Fruit fly (Drosophila melanogaster): Measurements from ENCODE around the gene Tmem43.

Gene Tmem43

DNA sequence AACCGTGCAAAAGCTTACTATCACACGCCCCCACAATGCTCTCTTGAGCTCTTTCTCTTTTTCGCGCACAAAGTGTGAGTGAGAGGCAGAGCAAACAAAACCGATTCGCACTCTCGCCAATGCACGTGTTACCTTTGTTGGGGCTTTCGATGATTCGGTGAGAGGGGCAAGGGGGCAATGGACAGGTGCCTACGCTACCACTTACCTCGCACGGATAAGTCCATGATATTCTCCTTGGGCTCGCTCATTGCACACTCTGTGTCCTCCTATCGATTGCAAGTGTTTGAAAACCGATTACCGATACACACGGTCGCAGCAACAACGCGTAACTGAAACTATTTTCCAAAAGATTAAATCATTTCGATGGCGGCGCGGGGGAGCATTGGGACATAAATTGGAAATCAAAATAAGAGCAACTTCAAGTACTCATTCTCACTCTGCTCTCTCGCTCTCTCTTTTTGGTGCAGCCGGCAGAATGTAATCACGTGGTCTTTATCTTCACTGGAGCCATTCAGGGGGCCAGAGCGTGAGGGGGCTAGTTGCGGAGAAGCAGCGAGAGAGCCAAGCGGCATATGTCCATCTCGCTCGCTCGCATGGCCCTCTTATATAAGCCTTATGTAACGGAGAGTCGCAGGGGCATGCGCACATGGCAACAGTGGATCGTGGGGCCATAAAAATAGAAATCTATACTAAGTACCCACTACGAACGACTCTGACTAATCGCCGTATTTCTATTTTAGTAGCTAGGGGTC, 47.7 kb downstream of the Tmem43 start, which contains the start of gene Pdp1 (continued):
- TF ChIP-seq vnd (GFP tag; IDR thresholded peaks at IDR 0.05; ENCODE audit: partially characterized antibody) (peak; percentile 49; the same call in 1 of the 3 replicates), rib (GFP tag; IDR thresholded peaks at IDR 0.05) (no peak), Hr78 (GFP tag; optimal IDR thresholded peaks at IDR 0.05) (peak in 1 of 2 experiments; percentile 68), NfI (GFP tag; optimal IDR thresholded peaks at IDR 0.05) (peak; percentile 6), br (optimal IDR thresholded peaks at IDR 0.05) (no peak), gcm (GFP tag; optimal IDR thresholded peaks at IDR 0.05) (peak; percentile 58), ci (GFP tag; IDR thresholded peaks at IDR 0.05) (peak; percentile 66), CG4328 (GFP tag; optimal IDR thresholded peaks at IDR 0.05) (no peak), dmrt99B (tag; optimal IDR thresholded peaks at IDR 0.05) (peak; percentile 35), hb (GFP tag; IDR thresholded peaks at IDR 0.05; ENCODE audit: partially characterized antibody) (no peak), CG17802 (tag; optimal IDR thresholded peaks at IDR 0.05) (no peak), CG6765 (GFP tag; optimal IDR thresholded peaks at IDR 0.05) (peak; percentile 23), hbn (GFP tag; IDR thresholded peaks at IDR 0.05; ENCODE audit: partially characterized antibody) (peak; percentile 54; the same call in 1 of the 2 replicates), da (GFP tag; optimal IDR thresholded peaks at IDR 0.05) (no peak), lola (GFP tag; optimal IDR thresholded peaks at IDR 0.05) (no peak), Xrp1 (GFP tag; IDR thresholded peaks at IDR 0.05) (peak; percentile 31; the same call in 1 of the 2 replicates), Dref (GFP tag; IDR thresholded peaks at IDR 0.05) (peak; percentile 50), CG6791 (GFP tag; IDR thresholded peaks at IDR 0.05; ENCODE audit: partially characterized antibody) (peak; percentile 65; the same call in 1 of the 3 replicates), CG2678 (tag; optimal IDR thresholded peaks at IDR 0.05) (peak; percentile 24), Dek (tag; optimal IDR thresholded peaks at IDR 0.05) (peak; percentile 23), Drgx (GFP tag; IDR thresholded peaks at IDR 0.05) (peak; percentile 65), CG10543 (GFP tag; optimal IDR thresholded peaks at IDR 0.05) (peak; percentile 81), nerfin-2 (GFP tag; IDR thresholded peaks at IDR 0.05; ENCODE audit: partially characterized antibody) (0 out of 2 replicates have a peak, but pooled peaks have one; percentile 50), CG2116 (GFP tag; optimal IDR thresholded peaks at IDR 0.05) (peak; percentile 86), pros (GFP tag; optimal IDR thresholded peaks at IDR 0.05) (peak; percentile 65), Taf1 (GFP tag; IDR thresholded peaks at IDR 0.05) (no peak), Hmx (GFP tag; optimal IDR thresholded peaks at IDR 0.05) (no peak), Adf1 (GFP tag; IDR thresholded peaks at IDR 0.05) (peak; percentile 80), CG12071 (GFP tag; optimal IDR thresholded peaks at IDR 0.05) (peak; percentile 54), CG13424 (tag; optimal IDR thresholded peaks at IDR 0.05) (peak; percentile 17), gsb (GFP tag; IDR thresholded peaks at IDR 0.05) (no peak), yki (optimal IDR thresholded peaks at IDR 0.05) (peak; percentile 60), NK7.1 (GFP tag; optimal IDR thresholded peaks at IDR 0.05) (no peak), CG34224 (GFP tag; IDR thresholded peaks at IDR 0.05; ENCODE audit: partially characterized antibody) (peak; percentile 35; the same call in 1 of the 3 replicates), Hey (tag; optimal IDR thresholded peaks at IDR 0.05) (peak; percentile 98), CG18476 (GFP tag; optimal IDR thresholded peaks at IDR 0.05) (no peak), sna (GFP tag; IDR thresholded peaks at IDR 0.05; ENCODE audit: partially characterized antibody) (peak; percentile 50; the same call in 1 of the 2 replicates), Dp (GFP tag; optimal IDR thresholded peaks at IDR 0.05) (peak; percentile 10), Med (GFP tag) (peak; percentile 85), bbx (GFP tag; IDR thresholded peaks at IDR 0.05; ENCODE audit: partially characterized antibody) (peak; percentile 51), sens (GFP tag) (peak; percentile 63), CG32532 (GFP tag; IDR thresholded peaks at IDR 0.05) (peak; percentile 57), chinmo (GFP tag; IDR thresholded peaks at IDR 0.05; ENCODE audit: partially characterized antibody) (peak; percentile 99), CG3838 (GFP tag; optimal IDR thresholded peaks at IDR 0.05) (no peak), Fer1 (GFP tag; optimal IDR thresholded peaks at IDR 0.05) (no peak), sd (tag; optimal IDR thresholded peaks at IDR 0.05) (peak; percentile 95), CG7963 (GFP tag; IDR thresholded peaks at IDR 0.05; ENCODE audit: partially characterized antibody) (0 out of 3 replicates have a peak, but pooled peaks have one; percentile 57)
